Worm (Caenorhabditis elegans) whole organism, L1 larva: ENCODE results near the gene Y43F8B.17.

ENCODE experiments used
- C34B4.2 ChIP-seq: sonication (generic microtip); optimal IDR thresholded peaks from 2 replicates; lab custom pipeline; 2017; ENCODE audit warnings: mild to moderate bottlenecking, missing genetic modification characterization, missing compliant biosample characterization
- alr-1 ChIP-seq: fragments of 200-800 bp; sonication (Bioruptor generic); optimal IDR thresholded peaks from 2 replicates; lab custom pipeline; 2018; ENCODE audit warnings: borderline replicate concordance, mild to moderate bottlenecking, missing genetic modification characterization, missing compliant biosample characterization
- aly-2 ChIP-seq: fragments of 150-350 bp; optimal IDR thresholded peaks from 2 replicates; lab custom pipeline; 2014; ENCODE audit warnings: missing biosample characterization, missing genetic modification characterization
- ama-1 ChIP-seq: fragments of 150-350 bp; optimal IDR thresholded peaks from 2 replicates; lab custom pipeline; 2014
- dsc-1 ChIP-seq: sonication (generic microtip); optimal IDR thresholded peaks from 2 replicates; lab custom pipeline; 2016; ENCODE audit warnings: mild to moderate bottlenecking, missing genetic modification characterization, missing compliant biosample characterization
- efl-1 ChIP-seq, 4 experiments: fragments of 150-350 bp; optimal IDR thresholded peaks in 3 of 4; peaks in 1 of 4; 1 replicate in 1 of 4; 2 replicates in 3 of 4; lab custom pipeline; 2014; ENCODE audit warnings: missing biosample characterization in 2 of 4, missing genetic modification characterization in 2 of 4, missing genetic modification reagents in 2 of 4
- elt-2 ChIP-seq: sonication (generic microtip); optimal IDR thresholded peaks from 2 replicates; lab custom pipeline; 2016; ENCODE audit warnings: missing genetic modification characterization, mild to moderate bottlenecking, inconsistent platforms, missing compliant biosample characterization, missing genetic modification reagents
- elt-3 ChIP-seq, 6 experiments: fragments of 150-350 bp in 1 of 6; sonication (generic microtip); optimal IDR thresholded peaks; 2 replicates each; lab custom pipeline; 2017 to 2018; ENCODE audit warnings: missing biosample characterization in 6 of 6, missing genetic modification characterization in 6 of 6, inconsistent platforms in 1 of 6
- fos-1 ChIP-seq: fragments of 150-350 bp; optimal IDR thresholded peaks from 2 replicates; lab custom pipeline; 2014; ENCODE audit warnings: missing biosample characterization, missing genetic modification characterization
- grh-1 ChIP-seq: fragments of 200-800 bp; sonication (Bioruptor generic); IDR thresholded peaks from 2 replicates; pipeline ENCODE4 v1.3.6; 2022; ENCODE audit warnings: missing genetic modification reagents, missing genetic modification characterization, missing compliant biosample characterization
- hlh-4 ChIP-seq: sonication (generic microtip); optimal IDR thresholded peaks from 2 replicates; lab custom pipeline; 2016; ENCODE audit warnings: mild to moderate bottlenecking, missing genetic modification characterization, missing compliant biosample characterization
- lir-3 ChIP-seq: sonication (generic microtip); optimal IDR thresholded peaks from 2 replicates; lab custom pipeline; 2016; ENCODE audit warnings: mild to moderate bottlenecking, missing genetic modification characterization, moderate library complexity, missing compliant biosample characterization; ENCODE audit not compliant: poor library complexity
- lsy-2 ChIP-seq, 2 experiments: fragments of 150-350 bp; optimal IDR thresholded peaks; 2 replicates each; lab custom pipeline; 2014; ENCODE audit warnings: missing biosample characterization in 2 of 2, missing genetic modification characterization in 2 of 2
- mab-9 ChIP-seq: fragments of 200-800 bp; sonication (Bioruptor generic); IDR thresholded peaks from 2 replicates; pipeline ENCODE4 v1.3.6; 2022; ENCODE audit warnings: missing genetic modification reagents, missing genetic modification characterization, missing compliant biosample characterization
- mep-1 ChIP-seq: fragments of 150-350 bp; optimal IDR thresholded peaks from 2 replicates; lab custom pipeline; 2014; ENCODE audit warnings: missing biosample characterization, missing genetic modification characterization
- nhr-12 ChIP-seq: sonication (generic microtip); optimal IDR thresholded peaks from 2 replicates; lab custom pipeline; 2017; ENCODE audit warnings: missing biosample characterization, missing genetic modification characterization
- nhr-19 ChIP-seq: fragments of 200-800 bp; sonication (Bioruptor generic); conservative IDR thresholded peaks from 2 replicates; pipeline ENCODE4 v1.3.6; 2022; ENCODE audit warnings: missing genetic modification characterization, missing compliant biosample characterization
- nhr-20 ChIP-seq: sonication (generic microtip); optimal IDR thresholded peaks from 2 replicates; lab custom pipeline; 2016; ENCODE audit warnings: mild to moderate bottlenecking, missing genetic modification characterization, missing compliant biosample characterization
- nhr-47 ChIP-seq: sonication (generic microtip); optimal IDR thresholded peaks from 2 replicates; lab custom pipeline; 2016; ENCODE audit warnings: mild to moderate bottlenecking, missing genetic modification characterization, moderate library complexity, missing compliant biosample characterization
- nhr-71 ChIP-seq: sonication (generic microtip); optimal IDR thresholded peaks from 2 replicates; lab custom pipeline; 2016; ENCODE audit warnings: mild to moderate bottlenecking, missing genetic modification characterization, moderate library complexity, missing compliant biosample characterization
- nhr-76 ChIP-seq: sonication (generic microtip); optimal IDR thresholded peaks from 2 replicates; lab custom pipeline; 2017; ENCODE audit warnings: missing biosample characterization, missing genetic modification characterization
- nhr-85 ChIP-seq: sonication (generic microtip); peaks from one replicate; lab custom pipeline; 2016; ENCODE audit warnings: missing genetic modification characterization, inconsistent platforms, missing compliant biosample characterization
- pax-3 ChIP-seq: fragments of 200-800 bp; sonication (Bioruptor generic); optimal IDR thresholded peaks from 2 replicates; lab custom pipeline; 2018; ENCODE audit warnings: mild to moderate bottlenecking, missing genetic modification characterization, moderate library complexity, missing compliant biosample characterization
- skn-1 ChIP-seq: fragments of 150-350 bp; optimal IDR thresholded peaks from 2 replicates; lab custom pipeline; 2014; ENCODE audit warnings: missing biosample characterization, missing genetic modification characterization
- sptf-1 ChIP-seq: fragments of 150-350 bp; optimal IDR thresholded peaks from 2 replicates; lab custom pipeline; 2014; ENCODE audit warnings: missing biosample characterization, missing genetic modification characterization
- xbp-1 ChIP-seq: sonication (generic microtip); optimal IDR thresholded peaks from 2 replicates; lab custom pipeline; 2016; ENCODE audit warnings: missing genetic modification characterization, missing compliant biosample characterization
- ztf-4 ChIP-seq: fragments of 150-350 bp; optimal IDR thresholded peaks from 2 replicates; lab custom pipeline; 2014; ENCODE audit warnings: missing biosample characterization, missing genetic modification characterization

Y43F8B.17 gene

ce11 chrV:19513552-19513951 lies 29.0 kb downstream of the Y43F8B.17 start, which contains the start of gene phy-4:
TSS of gene phy-4 (minus strand) at chrV:19513652.
- TF ChIP-seq skn-1 (no peak), lir-3 (tag; lab: Kevin White, UChicago) (no peak), ama-1 (lab: Kevin White, UChicago) (no peak), ztf-4 (no peak), C34B4.2 (tag; lab: Kevin White, UChicago) (no peak), nhr-12 (tag; lab: Kevin White, UChicago) (no peak), nhr-76 (no peak), aly-2 (tag; lab: Kevin White, UChicago) (no peak), sptf-1 (tag; lab: Kevin White, UChicago) (no peak), xbp-1 (tag; lab: Kevin White, UChicago) (no peak)

DNA sequence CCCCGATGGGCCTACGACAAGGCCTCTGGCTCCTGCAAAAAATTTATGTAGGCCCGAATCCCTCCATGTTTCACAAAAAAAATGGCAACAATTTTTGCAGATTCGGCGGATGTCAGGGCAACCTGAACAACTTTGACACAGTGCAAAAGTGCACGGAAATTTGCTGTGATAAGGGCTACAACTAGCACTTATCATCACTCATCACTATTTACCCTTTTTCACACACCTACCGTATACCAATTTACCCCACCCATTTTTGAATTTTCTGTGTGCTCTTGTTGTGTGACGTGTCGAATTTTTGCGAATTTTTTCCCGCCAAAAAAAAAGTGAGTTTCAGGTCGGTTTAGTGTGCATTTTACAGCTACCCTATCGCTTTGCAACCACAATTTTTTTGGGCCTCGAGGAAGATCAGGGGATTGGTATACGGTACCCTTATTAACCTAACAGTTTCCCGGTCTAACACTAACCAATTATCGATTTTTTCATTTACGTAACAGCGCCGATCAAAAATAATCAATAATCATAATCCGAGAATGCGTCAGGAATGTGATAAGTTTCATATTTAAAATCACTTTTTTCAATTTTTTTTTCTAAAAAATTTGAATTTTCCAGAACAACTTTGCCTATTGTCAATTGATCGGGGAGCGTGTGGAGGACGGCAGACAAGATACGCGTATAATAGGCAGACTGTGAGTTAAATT lies 34.1 kb downstream of the Y43F8B.17 start:
- TF ChIP-seq efl-1 (optimal IDR thresholded peaks at IDR 0.05; lab: Kevin White, UChicago) (no peak), efl-1 (GFP tag; optimal IDR thresholded peaks at IDR 0.05 in 1 of 2; lab: Kevin White, UChicago) (no peak), fos-1 (tag; lab: Kevin White, UChicago) (no peak), nhr-20 (tag; lab: Kevin White, UChicago) (no peak), mab-9 (GFP tag; lab: Robert Waterston, UW) (no peak), alr-1 (tag; lab: Kevin White, UChicago) (no peak)
- TF ChIP-seq, all 84 proteins: peak for 0

ce11 chrV:19519511-19519934 lies 35.0 kb downstream of the Y43F8B.17 start:
- TF ChIP-seq hlh-4 (tag; lab: Kevin White, UChicago): no peak
- TF ChIP-seq nhr-85 (tag; lab: Kevin White, UChicago): peak; percentile 20
- peak; percentile 53 for TF ChIP-seq nhr-19
- TF ChIP-seq nhr-47 (tag; lab: Kevin White, UChicago): peak; percentile 26
- peak; percentile 74 for TF ChIP-seq mep-1 (tag; lab: Kevin White, UChicago)
- TF ChIP-seq lsy-2 (tag; optimal IDR thresholded peaks at IDR 0.05; lab: Kevin White, UChicago): peak in 1 of 2 experiments; percentile 48
- TF ChIP-seq elt-2 (tag; lab: Kevin White, UChicago): no peak
- peak; percentile 50 for TF ChIP-seq ama-1 (lab: Kevin White, UChicago)
- TF ChIP-seq nhr-71 (tag; lab: Kevin White, UChicago): peak; percentile 28
- TF ChIP-seq mab-9 (GFP tag; lab: Robert Waterston, UW): 0 out of 2 replicates have a peak, but pooled peaks have one; percentile 17
- TF ChIP-seq skn-1: peak; percentile 37

- TF ChIP-seq pax-3 (no peak), grh-1 (peak; percentile 29; the same call in 1 of the 2 replicates)
Measured at ce11 chrV:19520130-19520529, 35.6 kb downstream of the Y43F8B.17 start.

DNA sequence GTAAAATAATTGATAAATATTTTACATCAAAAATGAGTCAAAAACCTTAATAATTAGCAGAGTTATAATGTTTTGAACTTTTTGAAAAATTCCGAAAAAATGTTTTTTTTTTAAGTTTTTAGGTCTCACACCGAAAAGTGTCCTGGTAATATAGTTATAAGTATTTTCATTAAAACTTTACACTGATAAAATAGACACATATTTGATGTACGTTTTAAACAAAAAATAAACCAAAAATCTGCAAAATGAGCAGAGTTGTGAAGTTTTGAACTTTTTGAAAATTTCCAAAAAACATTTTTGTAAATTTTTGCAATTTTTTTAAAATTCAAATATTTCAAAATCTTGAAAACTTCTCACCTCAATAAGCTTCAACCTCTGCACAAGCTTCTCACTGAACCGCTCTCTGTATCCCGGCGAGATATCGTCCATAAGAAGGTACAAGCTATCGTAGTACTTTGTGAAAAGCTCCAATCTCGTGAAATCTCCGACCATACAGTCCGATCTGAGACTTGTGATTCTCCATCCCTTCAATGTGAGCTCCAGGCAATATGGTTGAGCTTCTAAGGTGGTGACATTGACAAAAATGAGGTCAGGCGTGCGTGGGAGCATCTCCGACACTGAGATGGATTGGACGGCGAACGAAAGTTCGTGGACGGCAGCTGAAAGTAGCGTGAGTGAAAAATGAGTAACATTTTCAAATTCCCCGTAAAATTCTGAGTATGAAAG lies 36.2 kb downstream of the Y43F8B.17 start:
- TF ChIP-seq elt-3 (tag; optimal IDR thresholded peaks at IDR 0.05; lab: Kevin White, UChicago) (no peak), efl-1 (optimal IDR thresholded peaks at IDR 0.05; lab: Kevin White, UChicago) (no peak), efl-1 (GFP tag; optimal IDR thresholded peaks at IDR 0.05 in 1 of 2; lab: Kevin White, UChicago) (peak in 1 of 2 experiments; percentile 84), lsy-2 (tag; optimal IDR thresholded peaks at IDR 0.05; lab: Kevin White, UChicago) (peak in 1 of 2 experiments; percentile 8), ama-1 (lab: Kevin White, UChicago) (peak; percentile 70), dsc-1 (tag; lab: Kevin White, UChicago) (no peak)
- TF ChIP-seq, all 84 proteins: peak for 3
